Fruit fly (Drosophila melanogaster): ENCODE measurements around the gene CG10555.

DNA sequence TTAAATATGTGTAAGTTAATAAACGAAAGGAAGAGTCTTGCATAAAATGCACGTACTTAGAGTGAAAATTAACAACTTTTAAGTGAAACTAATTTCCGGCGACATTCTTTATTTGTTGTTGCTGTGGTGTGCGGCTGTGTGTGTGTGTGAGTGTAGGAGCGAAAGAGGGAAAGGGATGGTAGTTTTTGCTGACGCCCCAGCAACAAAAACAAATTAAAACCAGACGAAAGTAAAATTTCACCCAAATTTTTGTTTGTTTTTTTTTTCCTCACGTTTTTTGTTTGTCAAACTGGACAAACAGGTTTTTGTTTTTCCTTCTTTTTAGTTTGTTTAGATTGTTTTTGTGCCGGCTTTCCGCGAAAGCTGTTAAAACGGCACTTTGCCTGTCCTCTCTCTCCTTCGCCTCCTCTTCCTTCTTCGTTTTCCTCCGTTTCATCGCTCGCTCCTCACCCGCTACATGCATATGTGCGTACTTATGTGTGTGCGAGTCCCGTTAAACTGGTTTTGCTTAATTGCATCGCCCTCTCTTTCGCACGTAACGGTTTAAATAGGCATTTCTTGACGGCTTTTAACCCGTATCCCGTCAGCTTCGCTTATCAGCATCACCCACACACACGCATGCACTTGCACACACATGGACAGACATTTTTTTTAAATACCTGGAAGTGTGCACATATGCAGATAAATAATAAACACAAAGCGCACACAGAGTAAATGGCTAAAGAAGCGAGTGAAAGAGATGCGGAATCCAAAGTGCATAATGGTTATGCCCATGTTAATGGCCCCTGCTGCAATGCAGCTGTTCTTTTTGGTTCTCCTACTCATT, 38.8 kb downstream of the CG10555 start, which contains the start of gene Miga:
- TF ChIP-seq Abd-B (GFP tag; optimal IDR thresholded peaks at IDR 0.05) (no peak), PHDP (tag; optimal IDR thresholded peaks at IDR 0.05) (no peak), CG11085 (GFP tag; IDR thresholded peaks at IDR 0.05) (no peak), grau (tag; optimal IDR thresholded peaks at IDR 0.05) (no peak), Oli (tag; optimal IDR thresholded peaks at IDR 0.05) (no peak), CG6854 (GFP tag; optimal IDR thresholded peaks at IDR 0.05) (no peak), sens (GFP tag) (no peak), lab (GFP tag; optimal IDR thresholded peaks at IDR 0.05) (no peak), ase (GFP tag; IDR thresholded peaks at IDR 0.05) (no peak), CG43689 (GFP tag; IDR thresholded peaks at IDR 0.05) (no peak), bcd (GFP tag; optimal IDR thresholded peaks at IDR 0.05) (no peak)
